Fruit fly (Drosophila melanogaster): Measurements from ENCODE around the gene Rlb1.

DNA sequence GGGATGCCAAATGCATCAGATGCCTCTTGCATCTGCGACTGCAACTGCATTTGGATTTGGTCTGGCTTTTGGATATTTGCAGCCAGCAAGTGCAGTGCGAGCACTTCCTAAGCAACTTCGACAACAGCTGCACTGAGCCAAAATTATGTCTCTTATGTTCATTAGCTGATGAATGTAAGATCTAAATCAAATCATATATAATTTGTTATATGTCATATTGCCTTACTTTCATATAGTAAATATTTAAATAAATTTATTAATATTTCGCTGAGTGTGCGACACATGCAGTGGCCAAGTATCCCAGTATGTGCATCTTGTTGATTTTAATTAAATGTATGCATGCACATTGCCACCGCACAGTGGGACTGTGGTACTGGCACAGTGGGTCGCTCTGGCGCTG, 32.7 kb upstream of the Rlb1 start:
- TF ChIP-seq Myc (optimal IDR thresholded peaks at IDR 0.05) (no peak), CrebA (GFP tag; optimal IDR thresholded peaks at IDR 0.05; ENCODE audit: borderline replicate concordance) (no peak), h (GFP tag; optimal IDR thresholded peaks at IDR 0.05) (no peak), Rel (GFP tag; optimal IDR thresholded peaks at IDR 0.05) (no peak), Rel (tag; optimal IDR thresholded peaks at IDR 0.05) (no peak), pan (optimal IDR thresholded peaks at IDR 0.05) (no peak), psq (GFP tag; optimal IDR thresholded peaks at IDR 0.05) (no peak), lola (GFP tag; optimal IDR thresholded peaks at IDR 0.05) (no peak), foxo (GFP tag; optimal IDR thresholded peaks at IDR 0.05) (no peak)

Measured in whole organism, wandering third instar larva.